Worm (Caenorhabditis elegans) whole organism, L4 larva: ENCODE results near the gene C53C11.4.

Experiments
- ceh-44 ChIP-seq: fragments of 200-800 bp; sonication (Bioruptor generic); IDR thresholded peaks from 2 replicates; pipeline ENCODE4 v1.3.6; 2022; ENCODE audit warnings: missing genetic modification reagents, missing genetic modification characterization, missing compliant biosample characterization
- gei-8 ChIP-seq: fragments of 200-800 bp; sonication (Bioruptor generic); optimal IDR thresholded peaks from 2 replicates; lab custom pipeline; 2018; ENCODE audit warnings: mild to moderate bottlenecking, missing genetic modification characterization, missing compliant biosample characterization
- unc-62 ChIP-seq, 3 experiments: fragments of 150-350 bp in 1 of 3; sonication (generic microtip); optimal IDR thresholded peaks in 2 of 3; peaks in 1 of 3; 1 replicate in 1 of 3; 2 replicates in 2 of 3; lab custom pipeline; 2014 to 2017; ENCODE audit warnings: missing biosample characterization in 3 of 3, missing genetic modification characterization in 3 of 3, missing genetic modification reagents in 3 of 3, missing genotype in 1 of 3
- zfp-3 ChIP-seq: fragments of 200-800 bp; sonication (Bioruptor generic); conservative IDR thresholded peaks from 2 replicates; pipeline ENCODE4 v1.3.6; 2022; ENCODE audit warnings: missing genetic modification reagents, missing genetic modification characterization, missing compliant biosample characterization

Gene C53C11.4

ce11 chrX:17356748-17357147 lies 46.0 kb downstream of the C53C11.4 start:
- TF ChIP-seq ceh-44 (no peak), gei-8 (GFP tag; lab: Kevin White, UChicago) (no peak)

ce11 chrX:17359452-17359851 lies 48.7 kb downstream of the C53C11.4 start, which contains the start of gene npr-36:
Gene npr-36, plus strand, starts transcription at chrX:17359752.
- TF ChIP-seq zfp-3 (GFP tag; lab: Robert Waterston, UW): no peak
- peak in 1 of 2 experiments; percentile 77 for TF ChIP-seq unc-62 (GFP tag; optimal IDR thresholded peaks at IDR 0.05 in 1 of 2; lab: Kevin White, UChicago)
- no peak for TF ChIP-seq unc-62 (tag; optimal IDR thresholded peaks at IDR 0.05; lab: Kevin White, UChicago)
